Worm (Caenorhabditis elegans) whole organism, L2 larva: ENCODE results near the gene srx-58.

Source experiments
- nhr-23 ChIP-seq: fragments of 150-350 bp; optimal IDR thresholded peaks from 2 replicates; lab custom pipeline; 2014; ENCODE audit warnings: missing biosample characterization, missing genetic modification reagents, missing genetic modification characterization
- ztf-4 ChIP-seq: fragments of 150-350 bp; optimal IDR thresholded peaks from 2 replicates; lab custom pipeline; 2014; ENCODE audit warnings: missing biosample characterization, missing genetic modification characterization

ce11 chrV:15349044-15349443, 3.4 kb upstream of the srx-58 start, which contains the start of gene clec-230:
- TF ChIP-seq nhr-23 (tag; lab: Kevin White, UChicago) (no peak), ztf-4 (tag; lab: Kevin White, UChicago) (no peak)
